Fruit fly (Drosophila melanogaster) whole organism, prepupa: ENCODE results near the gene ebd2.

Source experiments
- CG10631 ChIP-seq: fragments of 200-800 bp; sonication (Bioruptor generic); optimal IDR thresholded peaks from 2 replicates; lab custom pipeline; 2016; ENCODE audit warnings: missing biosample characterization, missing genetic modification characterization
- CG11762 ChIP-seq: fragments of 200-800 bp; sonication (Bioruptor generic); optimal IDR thresholded peaks from 3 replicates; lab custom pipeline; 2016; ENCODE audit warnings: missing biosample characterization, missing genetic modification characterization; ENCODE audit not compliant: insufficient read depth
- CG11902 ChIP-seq: fragments of 200-800 bp; sonication (Bioruptor generic); optimal IDR thresholded peaks from 3 replicates; lab custom pipeline; 2016; ENCODE audit warnings: missing biosample characterization, missing genetic modification characterization
- CG15336 ChIP-seq: fragments of 200-800 bp; sonication (Bioruptor generic); IDR thresholded peaks from 2 replicates; pipeline ENCODE4 v1.3.6; 2022; ENCODE audit warnings: missing biosample characterization, missing genetic modification characterization
- CG1621 ChIP-seq: fragments of 200-800 bp; sonication (Bioruptor generic); optimal IDR thresholded peaks from 3 replicates; lab custom pipeline; 2018; ENCODE audit warnings: missing biosample characterization, mild to moderate bottlenecking, missing genetic modification characterization
- CG3032 ChIP-seq: fragments of 200-800 bp; optimal IDR thresholded peaks from 2 replicates; lab custom pipeline; 2019; ENCODE audit warnings: missing biosample characterization, mild to moderate bottlenecking, missing genetic modification characterization, moderate library complexity
- CG34406 ChIP-seq: fragments of 200-800 bp; sonication (Bioruptor generic); optimal IDR thresholded peaks from 3 replicates; lab custom pipeline; 2016; ENCODE audit warnings: missing biosample characterization, missing genetic modification characterization
- CG3919 ChIP-seq: fragments of 200-800 bp; sonication (Bioruptor generic); optimal IDR thresholded peaks from 3 replicates; lab custom pipeline; 2016; ENCODE audit warnings: missing biosample characterization, missing genetic modification characterization
- CG4318 ChIP-seq: fragments of 200-800 bp; sonication (Bioruptor generic); optimal IDR thresholded peaks from 3 replicates; lab custom pipeline; 2017; ENCODE audit warnings: missing biosample characterization, mild to moderate bottlenecking, missing genetic modification characterization
- CG6163 ChIP-seq: fragments of 200-800 bp; sonication (Bioruptor generic); IDR thresholded peaks from 3 replicates; pipeline ENCODE4 v1.3.6; 2022; ENCODE audit warnings: missing biosample characterization, missing genetic modification characterization
- CG6276 ChIP-seq: fragments of 200-800 bp; sonication (Bioruptor generic); optimal IDR thresholded peaks from 2 replicates; lab custom pipeline; 2017; ENCODE audit warnings: missing biosample characterization, mild to moderate bottlenecking, missing genetic modification characterization
- CG6792 ChIP-seq: fragments of 200-800 bp; sonication (Bioruptor generic); optimal IDR thresholded peaks from 3 replicates; lab custom pipeline; 2016; ENCODE audit warnings: missing biosample characterization, missing genetic modification characterization
- CG6854 ChIP-seq: fragments of 200-800 bp; sonication (Bioruptor generic); optimal IDR thresholded peaks from 2 replicates; lab custom pipeline; 2017; ENCODE audit warnings: missing biosample characterization, mild to moderate bottlenecking, missing genetic modification characterization
- CG7368 ChIP-seq: fragments of 200-800 bp; sonication (Bioruptor generic); optimal IDR thresholded peaks from 3 replicates; lab custom pipeline; 2016; ENCODE audit warnings: missing biosample characterization, missing genetic modification characterization
- CG8119 ChIP-seq: fragments of 200-800 bp; sonication (Bioruptor generic); IDR thresholded peaks from 3 replicates; pipeline ENCODE4 v1.3.6; 2022; ENCODE audit warnings: missing biosample characterization, missing genetic modification characterization
- CG8319 ChIP-seq: fragments of 200-800 bp; sonication (Bioruptor generic); optimal IDR thresholded peaks from 3 replicates; lab custom pipeline; 2016; ENCODE audit warnings: missing biosample characterization, missing genetic modification characterization
- CG9139 ChIP-seq: fragments of 200-800 bp; sonication (Bioruptor generic); optimal IDR thresholded peaks from 3 replicates; lab custom pipeline; 2017; ENCODE audit warnings: missing biosample characterization, mild to moderate bottlenecking, missing genetic modification characterization
- Eip75B ChIP-seq: fragments of 200-800 bp; sonication (Bioruptor generic); optimal IDR thresholded peaks from 3 replicates; lab custom pipeline; 2016; ENCODE audit warnings: missing biosample characterization, missing genetic modification characterization
- Eip78C ChIP-seq: fragments of 200-800 bp; sonication (Bioruptor generic); peaks from one replicate; lab custom pipeline; 2016; ENCODE audit warnings: missing biosample characterization, missing genetic modification characterization
- Hr39 ChIP-seq: fragments of 200-800 bp; sonication (Bioruptor generic); optimal IDR thresholded peaks from 2 replicates; lab custom pipeline; 2016; ENCODE audit warnings: missing biosample characterization, missing genetic modification characterization
- Lpt ChIP-seq: fragments of 200-800 bp; sonication (Bioruptor generic); optimal IDR thresholded peaks from 3 replicates; lab custom pipeline; 2016; ENCODE audit warnings: missing biosample characterization, missing genetic modification characterization
- Met ChIP-seq: fragments of 200-800 bp; sonication (Bioruptor generic); optimal IDR thresholded peaks from 3 replicates; lab custom pipeline; 2016; ENCODE audit warnings: missing biosample characterization, missing genetic modification characterization
- OdsH ChIP-seq: fragments of 200-800 bp; sonication (Bioruptor generic); optimal IDR thresholded peaks from 3 replicates; lab custom pipeline; 2016; ENCODE audit warnings: missing biosample characterization, missing genetic modification characterization
- achi ChIP-seq: fragments of 200-800 bp; sonication (Bioruptor generic); optimal IDR thresholded peaks from 3 replicates; lab custom pipeline; 2016; ENCODE audit warnings: missing biosample characterization, missing genetic modification characterization
- acj6 ChIP-seq: fragments of 200-800 bp; sonication (Bioruptor generic); optimal IDR thresholded peaks from 3 replicates; lab custom pipeline; 2016; ENCODE audit warnings: missing biosample characterization, missing genetic modification characterization
- cyc ChIP-seq: fragments of 200-800 bp; sonication (Bioruptor generic); optimal IDR thresholded peaks from 3 replicates; lab custom pipeline; 2016; ENCODE audit warnings: missing biosample characterization, missing genetic modification characterization
- dac ChIP-seq: fragments of 200-800 bp; sonication (Bioruptor generic); optimal IDR thresholded peaks from 2 replicates; lab custom pipeline; 2017; ENCODE audit warnings: missing biosample characterization, mild to moderate bottlenecking, missing genetic modification characterization
- eg ChIP-seq: fragments of 200-800 bp; sonication (Bioruptor generic); IDR thresholded peaks from 3 replicates; pipeline ENCODE4 v1.3.6; 2022; ENCODE audit warnings: missing biosample characterization, missing genetic modification characterization
- fd59A ChIP-seq: fragments of 200-800 bp; sonication (Bioruptor generic); optimal IDR thresholded peaks from 2 replicates; lab custom pipeline; 2017; ENCODE audit warnings: missing biosample characterization, mild to moderate bottlenecking, missing genetic modification characterization, missing genetic modification reagents
- fd85E ChIP-seq: fragments of 200-800 bp; sonication (Bioruptor generic); optimal IDR thresholded peaks from 3 replicates; lab custom pipeline; 2016; ENCODE audit warnings: missing biosample characterization, missing genetic modification characterization
- fkh ChIP-seq: fragments of 200-800 bp; sonication (Bioruptor generic); optimal IDR thresholded peaks from 3 replicates; lab custom pipeline; 2017; ENCODE audit warnings: missing biosample characterization, mild to moderate bottlenecking, missing genetic modification characterization, moderate library complexity
- lz ChIP-seq: fragments of 200-800 bp; sonication (Bioruptor generic); optimal IDR thresholded peaks from 3 replicates; lab custom pipeline; 2016; ENCODE audit warnings: missing biosample characterization, missing genetic modification characterization
- net ChIP-seq: fragments of 200-800 bp; sonication (Bioruptor generic); optimal IDR thresholded peaks from 3 replicates; lab custom pipeline; 2016; ENCODE audit warnings: missing biosample characterization, missing genetic modification characterization
- pdm3 ChIP-seq: fragments of 200-800 bp; sonication (Bioruptor generic); optimal IDR thresholded peaks from 3 replicates; lab custom pipeline; 2016; ENCODE audit warnings: missing biosample characterization, missing genetic modification characterization
- spab ChIP-seq: fragments of 200-800 bp; sonication (Bioruptor generic); optimal IDR thresholded peaks from 2 replicates; lab custom pipeline; 2017; ENCODE audit warnings: missing biosample characterization, mild to moderate bottlenecking, missing genetic modification characterization, missing genetic modification reagents
- ss ChIP-seq, 2 experiments: fragments of 200-800 bp; sonication (Bioruptor generic); optimal IDR thresholded peaks; 2 replicates in 1 of 2; 3 replicates in 1 of 2; lab custom pipeline; 2017 to 2018; ENCODE audit warnings: mild to moderate bottlenecking in 2 of 2, missing biosample characterization in 2 of 2, missing genetic modification characterization in 2 of 2, moderate library complexity in 1 of 2
- svp ChIP-seq: fragments of 200-800 bp; sonication (Bioruptor generic); peaks from one replicate; lab custom pipeline; 2016; ENCODE audit warnings: missing biosample characterization, missing genetic modification characterization
- vri ChIP-seq: fragments of 200-800 bp; sonication (Bioruptor generic); optimal IDR thresholded peaks from 3 replicates; lab custom pipeline; 2016; ENCODE audit warnings: missing biosample characterization, mild to moderate bottlenecking, missing genetic modification characterization

The ebd2 gene

DNA sequence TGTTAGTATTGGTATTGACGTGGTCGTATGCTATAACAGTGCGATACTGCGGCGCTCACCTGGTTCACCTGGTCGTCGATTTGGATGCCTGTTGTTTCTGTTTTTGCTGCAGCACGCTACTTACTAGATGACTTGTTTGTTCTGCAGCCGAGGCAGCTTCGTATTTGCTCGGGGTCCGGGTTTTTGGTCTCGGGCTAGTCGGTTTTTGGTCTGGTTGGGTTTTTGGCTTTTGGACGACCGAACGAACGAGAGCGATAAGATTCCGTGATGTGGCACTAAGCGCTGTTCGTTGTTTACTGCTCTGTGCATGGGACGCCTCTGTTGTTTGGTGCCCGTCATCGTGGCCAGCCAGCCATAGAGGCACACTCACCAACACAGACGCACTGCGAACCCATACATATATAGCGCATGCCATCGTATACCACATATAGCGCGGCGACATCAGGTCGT, at the start of gene ebd2:
ebd2 (minus strand) TSS at position 306 of the 450 bp plus-strand sequence.
- TF ChIP-seq vri, result peak; percentile 76
- TF ChIP-seq fkh (GFP tag; lab: Kevin White, UChicago), result peak; percentile 91
- no peak for TF ChIP-seq CG6854
- TF ChIP-seq CG1621 (tag; lab: Kevin White, UChicago), result peak; percentile 61
- no peak for TF ChIP-seq dac
- TF ChIP-seq lz, result no peak
- TF ChIP-seq CG3919 (GFP tag; lab: Kevin White, UChicago), result peak; percentile 27
- 0 out of 2 replicates have a peak, but pooled peaks have one; percentile 11 for TF ChIP-seq CG15336
- no peak for TF ChIP-seq fd59A (GFP tag; lab: Kevin White, UChicago)
- no peak for TF ChIP-seq fd85E
- peak in 1 of 2 experiments; percentile 33 for TF ChIP-seq ss (GFP tag; optimal IDR thresholded peaks at IDR 0.05; lab: Kevin White, UChicago)
- TF ChIP-seq CG9139 (GFP tag; lab: Kevin White, UChicago), result peak; percentile 13
- TF ChIP-seq Eip78C, result peak; percentile 46
- TF ChIP-seq eg (GFP tag; lab: Robert Waterston, UW), result 0 out of 3 replicates have a peak, but pooled peaks have one; percentile 23
- TF ChIP-seq CG10631 (GFP tag; lab: Kevin White, UChicago), result no peak
- TF ChIP-seq CG8119 (GFP tag; lab: Robert Waterston, UW), result no peak
- TF ChIP-seq acj6 (GFP tag; lab: Kevin White, UChicago), result no peak
- TF ChIP-seq CG7368 (GFP tag; lab: Kevin White, UChicago), result peak; percentile 12
- 0 out of 3 replicates have a peak, but pooled peaks have one; percentile 18 for TF ChIP-seq CG6163 (GFP tag; lab: Robert Waterston, UW)
- peak; percentile 28 for TF ChIP-seq CG6276 (GFP tag; lab: Kevin White, UChicago)
- no peak for TF ChIP-seq achi
- no peak for TF ChIP-seq CG3032
- TF ChIP-seq net (GFP tag; lab: Kevin White, UChicago), result no peak
- no peak for TF ChIP-seq svp
- no peak for TF ChIP-seq cyc (GFP tag; lab: Kevin White, UChicago)
- TF ChIP-seq CG4318, result no peak

DNA sequence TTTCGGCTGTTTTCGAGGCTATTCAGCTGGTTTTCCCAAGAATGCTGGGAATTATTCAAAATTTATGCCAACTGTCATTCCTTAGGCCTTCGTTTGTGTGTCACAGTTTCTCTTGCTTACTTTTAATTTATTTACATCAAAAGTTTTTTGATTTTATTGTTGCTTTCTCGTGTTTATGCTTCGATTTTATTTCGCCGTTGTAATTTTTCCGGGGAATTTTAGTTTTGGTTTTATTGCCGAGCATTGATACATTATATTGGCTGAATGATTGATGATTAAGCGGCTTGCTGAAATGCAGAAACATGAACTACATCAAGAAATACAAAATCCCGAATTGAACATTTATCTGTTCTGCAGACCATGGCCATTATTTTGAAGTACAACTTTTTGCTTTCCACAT, 49.1 kb upstream of the ebd2 start:
- TF ChIP-seq spab (GFP tag; lab: Kevin White, UChicago), result no peak
- no peak for TF ChIP-seq CG6854
- TF ChIP-seq Eip75B (GFP tag; lab: Kevin White, UChicago), result no peak
- TF ChIP-seq Met, result no peak
- TF ChIP-seq OdsH (GFP tag; lab: Kevin White, UChicago), result no peak
- TF ChIP-seq pdm3 (GFP tag; lab: Kevin White, UChicago), result no peak
- TF ChIP-seq vri, result no peak
- TF ChIP-seq CG11902, result no peak
- TF ChIP-seq ss (GFP tag; optimal IDR thresholded peaks at IDR 0.05; lab: Kevin White, UChicago), result no peak
- no peak for TF ChIP-seq Hr39 (GFP tag; lab: Kevin White, UChicago)
- no peak for TF ChIP-seq CG8119 (GFP tag; lab: Robert Waterston, UW)
- TF ChIP-seq CG3919 (GFP tag; lab: Kevin White, UChicago), result no peak
- no peak for TF ChIP-seq CG34406 (GFP tag; lab: Kevin White, UChicago)
- no peak for TF ChIP-seq CG8319 (GFP tag; lab: Kevin White, UChicago)
- TF ChIP-seq CG3032, result no peak
- TF ChIP-seq Lpt (GFP tag; lab: Kevin White, UChicago), result no peak
- TF ChIP-seq CG11762 (GFP tag; lab: Kevin White, UChicago), result no peak

dm6 chr3L:21390431-21390830, 41.3 kb upstream of the ebd2 start:
- TF ChIP-seq CG6792 (GFP tag; lab: Kevin White, UChicago), result no peak
- TF ChIP-seq CG1621 (tag; lab: Kevin White, UChicago), result no peak
- TF ChIP-seq, all 60 proteins: peak for 0
